Fruit fly (Drosophila melanogaster): ENCODE data around the gene CG10600.

CG10600 gene

dm6 chr2L:18882734-18883133 is 43.3 kb upstream of the CG10600 start:
- TF ChIP-seq dmrt93B (GFP tag; optimal IDR thresholded peaks at IDR 0.05) (no peak), dl (GFP tag; optimal IDR thresholded peaks at IDR 0.05; ENCODE audit: insufficient read depth in 1 of 2, partially characterized antibody in 2 of 2) (no peak), Hr78 (GFP tag; optimal IDR thresholded peaks at IDR 0.05) (no peak), jim (GFP tag; optimal IDR thresholded peaks at IDR 0.05) (no peak), fru (GFP tag; optimal IDR thresholded peaks at IDR 0.05) (no peak), ey (GFP tag; optimal IDR thresholded peaks at IDR 0.05) (no peak), OdsH (GFP tag; optimal IDR thresholded peaks at IDR 0.05) (no peak), br (GFP tag; optimal IDR thresholded peaks at IDR 0.05) (no peak), woc (GFP tag; optimal IDR thresholded peaks at IDR 0.05) (no peak), dsf (GFP tag; optimal IDR thresholded peaks at IDR 0.05; ENCODE audit: borderline replicate concordance) (no peak), Rel (GFP tag; optimal IDR thresholded peaks at IDR 0.05) (no peak), Rel (tag; optimal IDR thresholded peaks at IDR 0.05) (no peak), sage (GFP tag; optimal IDR thresholded peaks at IDR 0.05) (no peak), HLH106 (tag; optimal IDR thresholded peaks at IDR 0.05) (no peak), brk (GFP tag; optimal IDR thresholded peaks at IDR 0.05) (no peak), Hr83 (GFP tag; optimal IDR thresholded peaks at IDR 0.05; ENCODE audit: poor library complexity, severe bottlenecking) (no peak), Myc (optimal IDR thresholded peaks at IDR 0.05) (no peak), Dfd (GFP tag; optimal IDR thresholded peaks at IDR 0.05) (no peak), CrebA (GFP tag; optimal IDR thresholded peaks at IDR 0.05; ENCODE audit: borderline replicate concordance) (no peak), lola (GFP tag; optimal IDR thresholded peaks at IDR 0.05) (no peak), usp (GFP tag; optimal IDR thresholded peaks at IDR 0.05) (no peak)

dm6 chr2L:18881014-18881660 is 41.7 kb upstream of the CG10600 start, which contains the start of gene tup:
TSS of gene tup (minus strand) at chr2L:18881261.
- no peak for TF ChIP-seq tai (GFP tag; optimal IDR thresholded peaks at IDR 0.05)
- TF ChIP-seq sage (GFP tag; optimal IDR thresholded peaks at IDR 0.05) = no peak
- no peak for TF ChIP-seq brk (GFP tag; optimal IDR thresholded peaks at IDR 0.05)
- TF ChIP-seq Mio (GFP tag; optimal IDR thresholded peaks at IDR 0.05) = no peak
- no peak for TF ChIP-seq OdsH (GFP tag; optimal IDR thresholded peaks at IDR 0.05)
- TF ChIP-seq Rel (GFP tag; optimal IDR thresholded peaks at IDR 0.05) = no peak
- peak; percentile 21 for TF ChIP-seq Rel (tag; optimal IDR thresholded peaks at IDR 0.05)
- no peak for TF ChIP-seq CG9705 (GFP tag; optimal IDR thresholded peaks at IDR 0.05)
- TF ChIP-seq Vsx2 (GFP tag; optimal IDR thresholded peaks at IDR 0.05; ENCODE audit: partially characterized antibody) = peak; percentile 91
- TF ChIP-seq dl (GFP tag; optimal IDR thresholded peaks at IDR 0.05; ENCODE audit: insufficient read depth in 1 of 2, partially characterized antibody in 2 of 2) = peak; percentile 10 to 73
- no peak for TF ChIP-seq lola (GFP tag; optimal IDR thresholded peaks at IDR 0.05)
- no peak for TF ChIP-seq sv (GFP tag; optimal IDR thresholded peaks at IDR 0.05)
- TF ChIP-seq Hr83 (GFP tag; optimal IDR thresholded peaks at IDR 0.05; ENCODE audit: poor library complexity, severe bottlenecking) = peak; percentile 21
- TF ChIP-seq HLH106 (tag; optimal IDR thresholded peaks at IDR 0.05) = no peak
- TF ChIP-seq h (GFP tag; optimal IDR thresholded peaks at IDR 0.05) = peak; percentile 41
- no peak for TF ChIP-seq N (GFP tag; optimal IDR thresholded peaks at IDR 0.05)
- TF ChIP-seq GATAd (GFP tag; optimal IDR thresholded peaks at IDR 0.05) = no peak
- TF ChIP-seq rgr (GFP tag; optimal IDR thresholded peaks at IDR 0.05) = peak; percentile 24
- no peak for TF ChIP-seq woc (GFP tag; optimal IDR thresholded peaks at IDR 0.05)
- TF ChIP-seq dsf (GFP tag; optimal IDR thresholded peaks at IDR 0.05; ENCODE audit: borderline replicate concordance) = no peak
- peak; percentile 12 for TF ChIP-seq psq (GFP tag; optimal IDR thresholded peaks at IDR 0.05)
- TF ChIP-seq foxo (GFP tag; optimal IDR thresholded peaks at IDR 0.05) = peak in 1 of 2 experiments; percentile 2
- TF ChIP-seq dmrt93B (GFP tag; optimal IDR thresholded peaks at IDR 0.05) = no peak
- peak; percentile 7 for TF ChIP-seq Sp1 (GFP tag; optimal IDR thresholded peaks at IDR 0.05)
- peak; percentile 9 for TF ChIP-seq br (GFP tag; optimal IDR thresholded peaks at IDR 0.05)
- TF ChIP-seq fru (GFP tag; optimal IDR thresholded peaks at IDR 0.05) = no peak
- TF ChIP-seq Jra (GFP tag; optimal IDR thresholded peaks at IDR 0.05) = no peak
- TF ChIP-seq ey (GFP tag; optimal IDR thresholded peaks at IDR 0.05) = no peak
- peak; percentile 94 for TF ChIP-seq Dif (GFP tag; optimal IDR thresholded peaks at IDR 0.05; ENCODE audit: partially characterized antibody)
- TF ChIP-seq Hnf4 (GFP tag; optimal IDR thresholded peaks at IDR 0.05) = no peak
- TF ChIP-seq CrebA (GFP tag; optimal IDR thresholded peaks at IDR 0.05; ENCODE audit: borderline replicate concordance) = no peak
